Fruit fly (Drosophila melanogaster): Measurements from ENCODE around the gene VhaM9.7-d.

The VhaM9.7-d gene

dm6 chr3R:16974904-16975303, at the start of gene VhaM9.7-d:
Gene VhaM9.7-d, plus strand, starts transcription at chr3R:16975204.
- TF ChIP-seq CG15336 (GFP tag; IDR thresholded peaks at IDR 0.05) (no peak), CG31627 (GFP tag; optimal IDR thresholded peaks at IDR 0.05) (no peak), Met (GFP tag; optimal IDR thresholded peaks at IDR 0.05) (no peak), Eip78C (GFP tag) (no peak), CG3919 (GFP tag; optimal IDR thresholded peaks at IDR 0.05) (no peak), fd85E (GFP tag; optimal IDR thresholded peaks at IDR 0.05) (no peak), salr (GFP tag; optimal IDR thresholded peaks at IDR 0.05) (no peak), fd59A (GFP tag; optimal IDR thresholded peaks at IDR 0.05) (no peak), CG8632 (GFP tag; optimal IDR thresholded peaks at IDR 0.05) (no peak), Eip75B (GFP tag; optimal IDR thresholded peaks at IDR 0.05) (no peak), CG11902 (GFP tag; optimal IDR thresholded peaks at IDR 0.05) (no peak), CG16779 (tag; optimal IDR thresholded peaks at IDR 0.05) (no peak), Gug (GFP tag; IDR thresholded peaks at IDR 0.05) (no peak), CG6276 (GFP tag; optimal IDR thresholded peaks at IDR 0.05) (no peak), CG9139 (GFP tag; optimal IDR thresholded peaks at IDR 0.05) (no peak), topi (GFP tag; optimal IDR thresholded peaks at IDR 0.05) (no peak), achi (GFP tag; optimal IDR thresholded peaks at IDR 0.05) (no peak), vri (GFP tag; optimal IDR thresholded peaks at IDR 0.05) (no peak), Blimp-1 (GFP tag; optimal IDR thresholded peaks at IDR 0.05) (no peak), CG11762 (GFP tag; optimal IDR thresholded peaks at IDR 0.05; ENCODE audit: insufficient read depth) (no peak)

DNA sequence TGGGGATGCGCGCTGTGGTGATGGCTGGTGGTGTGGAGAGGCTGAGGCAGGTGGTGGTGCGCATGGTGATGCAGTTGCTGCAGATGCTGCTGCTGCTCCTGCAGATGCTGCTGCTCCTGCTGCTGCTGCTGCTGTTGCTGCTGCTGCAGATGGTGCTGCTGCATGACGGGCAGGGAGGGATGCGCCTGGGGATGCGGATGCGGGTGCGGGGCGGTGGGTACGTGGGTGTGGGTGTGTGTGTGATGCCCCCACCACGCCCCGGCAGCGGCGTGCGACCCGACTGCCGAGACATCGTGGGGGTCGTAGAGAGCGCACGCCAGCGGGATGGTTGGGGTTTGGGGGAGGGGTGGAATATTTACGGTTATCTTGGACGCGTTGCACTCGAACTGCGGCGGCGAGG, 42.1 kb upstream of the VhaM9.7-d start:
- TF ChIP-seq CG11902 (GFP tag; optimal IDR thresholded peaks at IDR 0.05) (no peak), Sox102F (GFP tag; optimal IDR thresholded peaks at IDR 0.05) (no peak), Lpt (GFP tag; optimal IDR thresholded peaks at IDR 0.05) (no peak), CG3032 (tag; optimal IDR thresholded peaks at IDR 0.05) (no peak), CG32006 (GFP tag; optimal IDR thresholded peaks at IDR 0.05) (no peak), Eip78C (GFP tag) (no peak), Met (GFP tag; optimal IDR thresholded peaks at IDR 0.05) (no peak), fd59A (GFP tag; optimal IDR thresholded peaks at IDR 0.05) (no peak), CG31627 (GFP tag; optimal IDR thresholded peaks at IDR 0.05) (no peak)

dm6 chr3R:16933350-16933749, 41.7 kb upstream of the VhaM9.7-d start:
- TF ChIP-seq Sox14 (GFP tag; optimal IDR thresholded peaks at IDR 0.05) (no peak), svp (GFP tag) (peak; percentile 55)

dm6 chr3R:16934154-16934992, 40.6 kb upstream of the VhaM9.7-d start:
- TF ChIP-seq salr (GFP tag; optimal IDR thresholded peaks at IDR 0.05): no peak
- TF ChIP-seq Hr38 (GFP tag; optimal IDR thresholded peaks at IDR 0.05): no peak
- TF ChIP-seq dsx (GFP tag; optimal IDR thresholded peaks at IDR 0.05; ENCODE audit: poor library complexity, severe bottlenecking): peak; percentile 70
- TF ChIP-seq CG31627 (GFP tag; optimal IDR thresholded peaks at IDR 0.05): no peak
- peak; percentile 85 for TF ChIP-seq svp (GFP tag)
- TF ChIP-seq CG16779 (tag; optimal IDR thresholded peaks at IDR 0.05): no peak
- TF ChIP-seq CG6808 (GFP tag; optimal IDR thresholded peaks at IDR 0.05): no peak
- TF ChIP-seq fd59A (GFP tag; optimal IDR thresholded peaks at IDR 0.05): no peak
- TF ChIP-seq CG1621 (tag; optimal IDR thresholded peaks at IDR 0.05): no peak
- no peak for TF ChIP-seq achi (GFP tag; optimal IDR thresholded peaks at IDR 0.05)
- no peak for TF ChIP-seq Ets21C (GFP tag; optimal IDR thresholded peaks at IDR 0.05)
- TF ChIP-seq Hr4 (GFP tag; optimal IDR thresholded peaks at IDR 0.05): no peak
- TF ChIP-seq CG4318 (GFP tag; optimal IDR thresholded peaks at IDR 0.05): no peak
- no peak for TF ChIP-seq Gug (GFP tag; IDR thresholded peaks at IDR 0.05)
- TF ChIP-seq CG6854 (GFP tag; optimal IDR thresholded peaks at IDR 0.05): no peak
- no peak for TF ChIP-seq Blimp-1 (GFP tag; optimal IDR thresholded peaks at IDR 0.05)
- TF ChIP-seq CG8119 (GFP tag; IDR thresholded peaks at IDR 0.05): no peak
- TF ChIP-seq CG15336 (GFP tag; IDR thresholded peaks at IDR 0.05): no peak
- no peak for TF ChIP-seq Lpt (GFP tag; optimal IDR thresholded peaks at IDR 0.05)
- TF ChIP-seq cyc (GFP tag; optimal IDR thresholded peaks at IDR 0.05): no peak
- TF ChIP-seq CG3919 (GFP tag; optimal IDR thresholded peaks at IDR 0.05): no peak
- peak; percentile 24 for TF ChIP-seq Eip78C (GFP tag)
- no peak for TF ChIP-seq CG7368 (GFP tag; optimal IDR thresholded peaks at IDR 0.05)
- TF ChIP-seq CG11294 (GFP tag; IDR thresholded peaks at IDR 0.05): no peak
- no peak for TF ChIP-seq Eip75B (GFP tag; optimal IDR thresholded peaks at IDR 0.05)
